Fruit fly (Drosophila melanogaster) whole organism, prepupa: ENCODE data around the gene Naa30A.

Source experiments
- CG10669 ChIP-seq: fragments of 200-800 bp; sonication (Bioruptor generic); optimal IDR thresholded peaks from 3 replicates; lab custom pipeline; 2018; ENCODE audit warnings: missing biosample characterization, mild to moderate bottlenecking, missing genetic modification characterization, moderate library complexity
- CG8319 ChIP-seq: fragments of 200-800 bp; sonication (Bioruptor generic); optimal IDR thresholded peaks from 3 replicates; lab custom pipeline; 2016; ENCODE audit warnings: missing biosample characterization, missing genetic modification characterization
- OdsH ChIP-seq: fragments of 200-800 bp; sonication (Bioruptor generic); optimal IDR thresholded peaks from 3 replicates; lab custom pipeline; 2016; ENCODE audit warnings: missing biosample characterization, missing genetic modification characterization
- Smox ChIP-seq: fragments of 200-800 bp; sonication (Bioruptor generic); optimal IDR thresholded peaks from 3 replicates; lab custom pipeline; 2016; ENCODE audit warnings: missing biosample characterization, missing genetic modification characterization
- Sox102F ChIP-seq: fragments of 200-800 bp; sonication (Bioruptor generic); optimal IDR thresholded peaks from 2 replicates; lab custom pipeline; 2016; ENCODE audit warnings: missing biosample characterization, mild to moderate bottlenecking, missing genetic modification characterization
- achi ChIP-seq: fragments of 200-800 bp; sonication (Bioruptor generic); optimal IDR thresholded peaks from 3 replicates; lab custom pipeline; 2016; ENCODE audit warnings: missing biosample characterization, missing genetic modification characterization
- vri ChIP-seq: fragments of 200-800 bp; sonication (Bioruptor generic); optimal IDR thresholded peaks from 3 replicates; lab custom pipeline; 2016; ENCODE audit warnings: missing biosample characterization, mild to moderate bottlenecking, missing genetic modification characterization

- TF ChIP-seq OdsH (GFP tag; lab: Kevin White, UChicago) (no peak), CG10669 (GFP tag; lab: Kevin White, UChicago) (no peak), CG8319 (GFP tag; lab: Kevin White, UChicago) (no peak), achi (no peak), Smox (GFP tag; lab: Kevin White, UChicago) (no peak), vri (GFP tag; lab: Kevin White, UChicago) (no peak), Sox102F (GFP tag; lab: Kevin White, UChicago) (no peak)
Observed at dm6 chrX:1375265-1375958, 33.5 kb downstream of the Naa30A start, which contains the start of gene AMPKalpha.
